3 fruit fly cellular contexts compared by ENCODE assay signal in genomic region chr3L:15231167-15231566, dm6.
TF ChIP-seq lines count a peak whose summit lies in the region.

No protein-coding gene starts in this region.

- no peak for TF ChIP-seq CTCF in whole organism, embryonic (GFP tag; optimal IDR thresholded peaks at IDR 0.05; lab: Kevin White, UChicago)

TF ChIP-seq in whole organism, adult, 20 proteins besides CTCF, POLR2A, EP300 and RAD21:
- no peak for TF ChIP-seq CG5204 (GFP tag; optimal IDR thresholded peaks at IDR 0.05; lab: Kevin White, UChicago)
- peak; percentile 6 for TF ChIP-seq tj (GFP tag; optimal IDR thresholded peaks at IDR 0.05; lab: Kevin White, UChicago)

TF ChIP-seq in whole organism, embryonic, 481 proteins besides CTCF, POLR2A, EP300 and RAD21:
- TF ChIP-seq crol (GFP tag; IDR thresholded peaks at IDR 0.05; lab: Robert Waterston, UW) (peak; percentile 38; the same call in 1 of the 2 replicates), pum (GFP tag; optimal IDR thresholded peaks at IDR 0.05; lab: Kevin White, UChicago) (no peak), CG1832 (GFP tag; optimal IDR thresholded peaks at IDR 0.05; lab: Kevin White, UChicago) (peak; percentile 33), sens (GFP tag; lab: Kevin White, UChicago) (peak; percentile 69), gcm (GFP tag; optimal IDR thresholded peaks at IDR 0.05; lab: Kevin White, UChicago) (peak; percentile 12), z (GFP tag; IDR thresholded peaks at IDR 0.05; lab: Robert Waterston, UW) (peak; percentile 80), sd (tag; optimal IDR thresholded peaks at IDR 0.05; lab: Kevin White, UChicago) (peak; percentile 29), Med (GFP tag; lab: Kevin White, UChicago) (peak; percentile 40), tx (GFP tag; optimal IDR thresholded peaks at IDR 0.05; lab: Kevin White, UChicago) (no peak), chinmo (GFP tag; IDR thresholded peaks at IDR 0.05; lab: Robert Waterston, UW; ENCODE audit: partially characterized antibody) (0 out of 4 replicates have a peak, but pooled peaks have one; percentile 36)

TF ChIP-seq in whole organism, prepupa, 60 proteins besides CTCF, POLR2A, EP300 and RAD21:
- peak; percentile 63 for TF ChIP-seq Eip78C (GFP tag; lab: Kevin White, UChicago)
- TF ChIP-seq Ets21C (GFP tag; optimal IDR thresholded peaks at IDR 0.05; lab: Kevin White, UChicago), result no peak
- TF ChIP-seq vri (GFP tag; optimal IDR thresholded peaks at IDR 0.05; lab: Kevin White, UChicago), result peak; percentile 8
TF ChIP-seq in whole organism, prepupa: peak in this region for 2.
